Worm (Caenorhabditis elegans): Measurements from ENCODE around the gene cup-15.

The cup-15 gene

ce11 chrII:9343955-9344354 lies 8.8 kb upstream of the cup-15 start:
- no peak for TF ChIP-seq elt-1 (tag; optimal IDR thresholded peaks at IDR 0.05)
- no peak for TF ChIP-seq R02D3.7 (tag; optimal IDR thresholded peaks at IDR 0.05)
- no peak for TF ChIP-seq zag-1 (tag; optimal IDR thresholded peaks at IDR 0.05)
- no peak for TF ChIP-seq fkh-2 (tag; optimal IDR thresholded peaks at IDR 0.05)
- TF ChIP-seq egl-5 (tag; optimal IDR thresholded peaks at IDR 0.05) = no peak
- TF ChIP-seq elt-2 (tag; optimal IDR thresholded peaks at IDR 0.05) = no peak
- TF ChIP-seq fkh-10 (GFP tag; optimal IDR thresholded peaks at IDR 0.05) = no peak
- TF ChIP-seq nhr-28 (tag; optimal IDR thresholded peaks at IDR 0.05) = no peak
- TF ChIP-seq lin-39 (tag; optimal IDR thresholded peaks at IDR 0.05) = no peak
- TF ChIP-seq nhr-67 (tag; optimal IDR thresholded peaks at IDR 0.05) = no peak
- no peak for TF ChIP-seq eor-1 (tag; optimal IDR thresholded peaks at IDR 0.05)
- TF ChIP-seq skn-1 (tag; optimal IDR thresholded peaks at IDR 0.05) = no peak
- no peak for TF ChIP-seq ztf-4 (tag; optimal IDR thresholded peaks at IDR 0.05)
- no peak for TF ChIP-seq nhr-77 (tag; optimal IDR thresholded peaks at IDR 0.05)
- peak; percentile 58 for TF ChIP-seq unc-62 (GFP tag; optimal IDR thresholded peaks at IDR 0.05)
- TF ChIP-seq nhr-11 (tag; optimal IDR thresholded peaks at IDR 0.05) = no peak
- TF ChIP-seq ceh-28 (tag; optimal IDR thresholded peaks at IDR 0.05) = no peak
- TF ChIP-seq nhr-43 (tag; optimal IDR thresholded peaks at IDR 0.05; ENCODE audit: poor library complexity, severe bottlenecking) = peak; percentile 92
- TF ChIP-seq nhr-76 (tag; optimal IDR thresholded peaks at IDR 0.05) = no peak
- TF ChIP-seq elt-3 (tag; optimal IDR thresholded peaks at IDR 0.05) = peak in 2 of 3 experiments; percentile 59 to 86
- TF ChIP-seq lsy-12 (tag; optimal IDR thresholded peaks at IDR 0.05) = no peak
- no peak for TF ChIP-seq unc-39 (tag; optimal IDR thresholded peaks at IDR 0.05)
- TF ChIP-seq aly-2 (tag; optimal IDR thresholded peaks at IDR 0.05) = no peak
- no peak for TF ChIP-seq nhr-12 (tag; optimal IDR thresholded peaks at IDR 0.05)
- TF ChIP-seq ceh-9 (tag; optimal IDR thresholded peaks at IDR 0.05) = no peak
- TF ChIP-seq mdl-1 (tag; optimal IDR thresholded peaks at IDR 0.05) = no peak
- no peak for TF ChIP-seq mml-1 (tag; optimal IDR thresholded peaks at IDR 0.05)
- peak; percentile 65 for TF ChIP-seq nhr-23 (tag; optimal IDR thresholded peaks at IDR 0.05)
- no peak for TF ChIP-seq jun-1 (tag; optimal IDR thresholded peaks at IDR 0.05)
- peak; percentile 39 for TF ChIP-seq tbx-2 (tag; optimal IDR thresholded peaks at IDR 0.05)
- TF ChIP-seq hmg-11 (tag; optimal IDR thresholded peaks at IDR 0.05) = no peak
- TF ChIP-seq nhr-237 (tag; optimal IDR thresholded peaks at IDR 0.05) = no peak
- peak; percentile 51 for TF ChIP-seq nhr-25 (tag; optimal IDR thresholded peaks at IDR 0.05)
- no peak for TF ChIP-seq snpc-4 (tag; optimal IDR thresholded peaks at IDR 0.05)
- TF ChIP-seq fos-1 (tag; optimal IDR thresholded peaks at IDR 0.05) = no peak
- no peak for TF ChIP-seq ZK546.5 (tag; optimal IDR thresholded peaks at IDR 0.05)
- TF ChIP-seq ama-1 (optimal IDR thresholded peaks at IDR 0.05) = no peak
- no peak for TF ChIP-seq daf-12 (tag; optimal IDR thresholded peaks at IDR 0.05)
- TF ChIP-seq ztf-11 (tag; optimal IDR thresholded peaks at IDR 0.05) = no peak
- no peak for TF ChIP-seq egl-27 (tag; optimal IDR thresholded peaks at IDR 0.05)
- TF ChIP-seq pha-4 (tag; optimal IDR thresholded peaks at IDR 0.05) = no peak
- TF ChIP-seq pqm-1 (tag; optimal IDR thresholded peaks at IDR 0.05) = no peak
- no peak for TF ChIP-seq sea-2 (GFP tag; optimal IDR thresholded peaks at IDR 0.05)
- TF ChIP-seq ceh-16 (tag; optimal IDR thresholded peaks at IDR 0.05) = no peak
- TF ChIP-seq ceh-82 (tag; optimal IDR thresholded peaks at IDR 0.05) = no peak
- no peak for TF ChIP-seq lin-15B (tag; optimal IDR thresholded peaks at IDR 0.05)
- TF ChIP-seq nfya-1 (tag; optimal IDR thresholded peaks at IDR 0.05; ENCODE audit: insufficient read depth) = no peak

- no peak for TF ChIP-seq nhr-76 (tag; optimal IDR thresholded peaks at IDR 0.05)
- no peak for TF ChIP-seq elt-3 (tag; optimal IDR thresholded peaks at IDR 0.05)
- no peak for TF ChIP-seq jun-1 (tag; optimal IDR thresholded peaks at IDR 0.05)
- TF ChIP-seq nhr-25 (tag; optimal IDR thresholded peaks at IDR 0.05) = no peak
- TF ChIP-seq unc-62 (GFP tag; optimal IDR thresholded peaks at IDR 0.05) = no peak
- TF ChIP-seq fkh-10 (GFP tag; optimal IDR thresholded peaks at IDR 0.05) = no peak
- no peak for TF ChIP-seq elt-2 (tag; optimal IDR thresholded peaks at IDR 0.05)
- TF ChIP-seq mml-1 (tag; optimal IDR thresholded peaks at IDR 0.05) = no peak
- TF ChIP-seq skn-1 (tag; optimal IDR thresholded peaks at IDR 0.05) = no peak
- TF ChIP-seq nfya-1 (tag; optimal IDR thresholded peaks at IDR 0.05; ENCODE audit: insufficient read depth) = no peak
- no peak for TF ChIP-seq ztf-11 (tag; optimal IDR thresholded peaks at IDR 0.05)
- TF ChIP-seq hmg-11 (tag; optimal IDR thresholded peaks at IDR 0.05) = no peak
- TF ChIP-seq pha-4 (tag; optimal IDR thresholded peaks at IDR 0.05) = no peak
- TF ChIP-seq ceh-9 (tag; optimal IDR thresholded peaks at IDR 0.05) = no peak
- TF ChIP-seq nhr-77 (tag; optimal IDR thresholded peaks at IDR 0.05) = no peak
- no peak for TF ChIP-seq daf-12 (tag; optimal IDR thresholded peaks at IDR 0.05)
- no peak for TF ChIP-seq nhr-28 (tag; optimal IDR thresholded peaks at IDR 0.05)
- TF ChIP-seq egl-27 (tag; optimal IDR thresholded peaks at IDR 0.05) = no peak
Observed at ce11 chrII:9345116-9345515, 7.7 kb upstream of the cup-15 start.
